Fruit fly (Drosophila melanogaster): ENCODE results near the gene nero.
A peak's percentile ranks its signal among the peaks of the same experiment; 100 is the strongest.

nero gene

DNA sequence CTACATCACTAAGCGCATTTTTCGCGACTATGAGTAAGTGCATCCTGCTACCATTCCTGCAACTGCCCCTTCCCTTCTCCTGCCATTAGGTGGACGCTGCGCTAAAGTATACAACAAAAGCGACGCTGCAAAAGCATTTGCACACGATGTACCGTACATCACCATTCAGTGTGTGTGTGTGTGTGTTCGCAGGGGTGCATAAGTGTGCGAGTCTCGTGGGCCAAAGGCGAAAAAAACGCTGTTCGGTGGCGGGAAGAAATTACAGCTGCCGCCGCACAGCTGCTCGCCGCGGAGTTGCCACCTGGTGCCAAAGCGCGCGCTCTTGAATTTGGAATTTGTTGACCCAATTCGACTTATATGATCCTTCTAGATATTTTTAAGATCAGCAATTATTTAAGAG lies 47.1 kb upstream of the nero start (continued):
- TF ChIP-seq CG8290 (GFP tag; optimal IDR thresholded peaks at IDR 0.05) (no peak), CG8290 (tag; optimal IDR thresholded peaks at IDR 0.05) (no peak), bab2 (GFP tag; optimal IDR thresholded peaks at IDR 0.05) (no peak), Doc3 (GFP tag; IDR thresholded peaks at IDR 0.05; ENCODE audit: partially characterized antibody) (0 out of 3 replicates have a peak, but pooled peaks have one; percentile 14), dimm (GFP tag; IDR thresholded peaks at IDR 0.05) (no peak), NK7.1 (GFP tag; optimal IDR thresholded peaks at IDR 0.05) (no peak), mld (GFP tag; IDR thresholded peaks at IDR 0.05; ENCODE audit: partially characterized antibody) (peak; percentile 48; the same call in 1 of the 3 replicates), knrl (GFP tag; IDR thresholded peaks at IDR 0.05; ENCODE audit: partially characterized antibody) (no peak), Dfd (GFP tag; optimal IDR thresholded peaks at IDR 0.05) (no peak), CG34224 (GFP tag; IDR thresholded peaks at IDR 0.05; ENCODE audit: partially characterized antibody) (peak; percentile 23; the same call in 1 of the 3 replicates), CG11504 (tag; optimal IDR thresholded peaks at IDR 0.05) (no peak), az2 (GFP tag; optimal IDR thresholded peaks at IDR 0.05) (no peak), ewg (GFP tag; optimal IDR thresholded peaks at IDR 0.05) (peak; percentile 24), Sry-δ (GFP tag; optimal IDR thresholded peaks at IDR 0.05) (peak; percentile 16), corto (GFP tag; optimal IDR thresholded peaks at IDR 0.05) (no peak), Fer3 (tag; optimal IDR thresholded peaks at IDR 0.05) (no peak), CG14965 (GFP tag; optimal IDR thresholded peaks at IDR 0.05; ENCODE audit: borderline replicate concordance) (no peak), dm (GFP tag; optimal IDR thresholded peaks at IDR 0.05) (peak; percentile 89), Scr (GFP tag; IDR thresholded peaks at IDR 0.05; ENCODE audit: partially characterized antibody) (no peak), bsh (GFP tag; optimal IDR thresholded peaks at IDR 0.05) (no peak), CG10979 (tag; optimal IDR thresholded peaks at IDR 0.05) (no peak), stwl (tag; optimal IDR thresholded peaks at IDR 0.05) (peak; percentile 35), org-1 (GFP tag; optimal IDR thresholded peaks at IDR 0.05) (no peak), CG4730 (GFP tag; IDR thresholded peaks at IDR 0.05) (no peak), ac (GFP tag; optimal IDR thresholded peaks at IDR 0.05) (peak; percentile 81), phol (tag; optimal IDR thresholded peaks at IDR 0.05) (peak; percentile 9), gce (GFP tag; IDR thresholded peaks at IDR 0.05) (no peak), H2.0 (GFP tag; IDR thresholded peaks at IDR 0.05) (no peak), CG18599 (GFP tag; optimal IDR thresholded peaks at IDR 0.05) (no peak), sens-2 (GFP tag; IDR thresholded peaks at IDR 0.05) (no peak), ttk (GFP tag; IDR thresholded peaks at IDR 0.05) (no peak), eyg (GFP tag; optimal IDR thresholded peaks at IDR 0.05) (no peak), CG9797 (GFP tag; optimal IDR thresholded peaks at IDR 0.05) (peak; percentile 28), CG17328 (GFP tag; IDR thresholded peaks at IDR 0.05) (no peak), ato (GFP tag; IDR thresholded peaks at IDR 0.05; ENCODE audit: partially characterized antibody) (peak; percentile 22; the same call in 1 of the 2 replicates), Dbx (GFP tag; IDR thresholded peaks at IDR 0.05) (0 out of 3 replicates have a peak, but pooled peaks have one; percentile 17), CG1603 (tag; optimal IDR thresholded peaks at IDR 0.05) (peak; percentile 76), Hr78 (GFP tag; optimal IDR thresholded peaks at IDR 0.05) (no peak), dan (GFP tag; IDR thresholded peaks at IDR 0.05) (no peak), ab (GFP tag; optimal IDR thresholded peaks at IDR 0.05) (no peak), BEAF-32 (GFP tag; optimal IDR thresholded peaks at IDR 0.05) (no peak), cas (GFP tag; IDR thresholded peaks at IDR 0.05) (no peak), shn (GFP tag; optimal IDR thresholded peaks at IDR 0.05) (no peak), gfzf (GFP tag; optimal IDR thresholded peaks at IDR 0.05) (no peak), D (optimal IDR thresholded peaks at IDR 0.05) (no peak), D (GFP tag; optimal IDR thresholded peaks at IDR 0.05) (no peak), ara (GFP tag; IDR thresholded peaks at IDR 0.05) (peak; percentile 16; the same call in 1 of the 2 replicates), Dp (GFP tag; optimal IDR thresholded peaks at IDR 0.05) (peak; percentile 95), Hr3 (GFP tag; optimal IDR thresholded peaks at IDR 0.05) (peak; percentile 77), CG2875 (GFP tag; optimal IDR thresholded peaks at IDR 0.05) (no peak), CG32772 (GFP tag; IDR thresholded peaks at IDR 0.05) (no peak)
